Worm (Caenorhabditis elegans): ENCODE measurements around the gene dpl-1.

DNA sequence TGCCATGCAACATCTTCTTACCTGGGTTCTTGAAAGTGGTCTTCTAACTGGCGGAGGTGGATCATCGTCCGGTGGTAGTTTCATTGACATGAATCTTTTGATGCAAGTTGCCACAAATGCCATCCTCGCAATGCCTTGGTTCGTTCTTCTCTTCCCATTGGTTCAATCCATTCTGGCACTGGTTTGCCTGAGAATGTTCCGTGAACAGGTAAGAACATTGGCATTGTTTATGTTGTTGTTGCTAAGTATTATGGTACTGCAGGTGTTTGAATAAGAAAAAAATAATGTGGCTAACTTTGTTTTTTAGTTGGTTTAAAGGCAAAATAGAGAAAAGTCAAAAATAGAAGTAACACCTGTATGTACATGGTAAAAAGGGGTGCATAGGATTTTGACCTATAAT lies 25.9 kb upstream of the dpl-1 start:
- TF ChIP-seq egl-27 (tag; optimal IDR thresholded peaks at IDR 0.05) (no peak), R02D3.7 (tag; optimal IDR thresholded peaks at IDR 0.05) (no peak), snpc-4 (tag; optimal IDR thresholded peaks at IDR 0.05) (no peak), unc-62 (GFP tag; optimal IDR thresholded peaks at IDR 0.05) (no peak), ztf-1 (GFP tag; conservative IDR thresholded peaks at IDR 0.05) (no peak), nhr-237 (tag; optimal IDR thresholded peaks at IDR 0.05) (no peak), ceh-16 (tag; optimal IDR thresholded peaks at IDR 0.05) (no peak)
